Fruit fly (Drosophila melanogaster) whole organism, wandering third instar larva: ENCODE results near the gene REPTOR-BP.

Experiments
- CG9705 ChIP-seq: fragments of 200-800 bp; sonication (Bioruptor generic); optimal IDR thresholded peaks from 2 replicates; lab custom pipeline; 2018; ENCODE audit warnings: missing biosample characterization, mild to moderate bottlenecking, missing genetic modification characterization
- Hnf4 ChIP-seq: fragments of 200-800 bp; sonication (Bioruptor generic); optimal IDR thresholded peaks from 2 replicates; lab custom pipeline; 2016; ENCODE audit warnings: missing biosample characterization, mild to moderate bottlenecking, missing genetic modification characterization
- Mio ChIP-seq: sonication (Bioruptor generic); optimal IDR thresholded peaks from 2 replicates; lab custom pipeline; 2016; ENCODE audit warnings: missing biosample characterization, missing genetic modification characterization
- N ChIP-seq: fragments of >200 bp; optimal IDR thresholded peaks from 2 replicates; lab custom pipeline; 2018; ENCODE audit warnings: missing biosample characterization, missing external identifiers, missing genetic modification characterization
- dsf ChIP-seq: sonication (Bioruptor generic); optimal IDR thresholded peaks from 2 replicates; lab custom pipeline; 2016; ENCODE audit warnings: missing biosample characterization, missing genetic modification characterization, borderline replicate concordance
- foxo ChIP-seq, 2 experiments: fragments of 200-800 bp; sonication (Bioruptor generic); optimal IDR thresholded peaks; 2 replicates in 1 of 2; 3 replicates in 1 of 2; lab custom pipeline; 2016 to 2017; ENCODE audit warnings: missing biosample characterization in 2 of 2, missing genetic modification characterization in 2 of 2
- jim ChIP-seq: fragments of 175-275, 200-325 bp; sonication (Bioruptor generic); optimal IDR thresholded peaks from 2 replicates; lab custom pipeline; 2016; ENCODE audit warnings: missing biosample characterization, mild to moderate bottlenecking, missing genetic modification characterization
- pan ChIP-seq: fragments of >200 bp; optimal IDR thresholded peaks from 2 replicates; lab custom pipeline; 2017
- rgr ChIP-seq: fragments of 200-800 bp; sonication (Bioruptor generic); optimal IDR thresholded peaks from 3 replicates; lab custom pipeline; 2016; ENCODE audit warnings: missing biosample characterization, mild to moderate bottlenecking, missing genetic modification characterization
- usp ChIP-seq: fragments of >200 bp; optimal IDR thresholded peaks from 2 replicates; lab custom pipeline; 2017; ENCODE audit warnings: missing biosample characterization, missing genetic modification characterization

DNA sequence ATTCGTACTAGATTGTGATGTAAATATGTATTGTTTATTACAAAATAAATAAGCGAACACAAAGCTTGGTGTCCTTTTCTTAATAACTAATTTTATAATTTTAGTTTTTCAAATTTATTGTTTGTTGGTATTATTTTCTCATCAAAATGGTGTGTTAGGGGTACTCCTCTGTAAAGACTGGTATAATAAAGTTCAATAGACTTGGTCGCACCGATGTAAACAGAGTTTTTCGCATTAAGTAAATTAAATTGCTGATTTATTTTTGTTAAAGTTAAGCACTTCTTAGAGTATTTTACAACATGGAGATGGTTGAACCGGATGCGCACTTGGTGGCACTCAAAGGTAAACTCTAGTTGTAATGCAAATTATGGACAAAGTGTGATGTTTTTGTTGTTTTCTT, 2.6 kb downstream of the REPTOR-BP start, which contains the start of gene CG4953:
- no peak for TF ChIP-seq dsf (GFP tag; lab: Kevin White, UChicago)
- TF ChIP-seq rgr (GFP tag; lab: Kevin White, UChicago) = no peak
- TF ChIP-seq usp (GFP tag; lab: Kevin White, UChicago) = no peak
- TF ChIP-seq Hnf4 (GFP tag; lab: Kevin White, UChicago) = no peak
- no peak for TF ChIP-seq foxo (GFP tag; optimal IDR thresholded peaks at IDR 0.05; lab: Kevin White, UChicago)
- no peak for TF ChIP-seq jim (GFP tag; lab: Kevin White, UChicago)
- no peak for TF ChIP-seq pan (lab: Kevin White, UChicago)
- no peak for TF ChIP-seq CG9705 (GFP tag; lab: Kevin White, UChicago)
- no peak for TF ChIP-seq N (GFP tag; lab: Kevin White, UChicago)
- TF ChIP-seq Mio (GFP tag; lab: Kevin White, UChicago) = no peak
